Worm (Caenorhabditis elegans): ENCODE measurements around the gene F54G2.1.

- no peak for TF ChIP-seq dpff-1 (tag; optimal IDR thresholded peaks at IDR 0.05)
- TF ChIP-seq unc-130 (GFP tag; optimal IDR thresholded peaks at IDR 0.05), result no peak
- TF ChIP-seq F10E7.11 (tag; optimal IDR thresholded peaks at IDR 0.05), result no peak
Measured at ce11 chrX:2632869-2633268, 31.3 kb downstream of the F54G2.1 start.
